Worm (Caenorhabditis elegans) whole organism, late embryonic: ENCODE results near the gene K08E5.6.

Experiments used
- C08G9.2 ChIP-seq: sonication (generic microtip); optimal IDR thresholded peaks from 2 replicates; lab custom pipeline; 2016; ENCODE audit warnings: mild to moderate bottlenecking, missing genetic modification characterization, moderate library complexity, missing compliant biosample characterization
- C38D4.7 ChIP-seq: fragments of 200-800 bp; sonication (Bioruptor generic); optimal IDR thresholded peaks from 2 replicates; lab custom pipeline; 2018; ENCODE audit warnings: mild to moderate bottlenecking, missing genetic modification characterization, moderate library complexity, missing compliant biosample characterization
- T23F11.4 ChIP-seq: fragments of 200-800 bp; sonication (Bioruptor generic); optimal IDR thresholded peaks from 2 replicates; lab custom pipeline; 2018; ENCODE audit warnings: mild to moderate bottlenecking, missing genetic modification characterization, missing compliant biosample characterization
- Y22D7AL.16 ChIP-seq: sonication (generic microtip); optimal IDR thresholded peaks from 2 replicates; lab custom pipeline; 2016; ENCODE audit warnings: missing genetic modification characterization, missing compliant biosample characterization
- ahr-1 ChIP-seq: sonication (generic microtip); optimal IDR thresholded peaks from 2 replicates; lab custom pipeline; 2016; ENCODE audit warnings: missing genetic modification characterization, missing compliant biosample characterization
- ama-1 ChIP-seq: fragments of 150-350 bp; optimal IDR thresholded peaks from 2 replicates; lab custom pipeline; 2014
- ceh-14 ChIP-seq: sonication (generic microtip); optimal IDR thresholded peaks from 2 replicates; lab custom pipeline; 2016; ENCODE audit warnings: missing genotype, missing genetic modification characterization, missing compliant biosample characterization
- ceh-18 ChIP-seq: sonication (generic microtip); optimal IDR thresholded peaks from 2 replicates; lab custom pipeline; 2016; ENCODE audit warnings: missing genetic modification characterization, missing compliant biosample characterization
- ceh-2 ChIP-seq: sonication (generic microtip); optimal IDR thresholded peaks from 2 replicates; lab custom pipeline; 2016; ENCODE audit warnings: missing genotype, missing genetic modification characterization, missing compliant biosample characterization
- ceh-30 ChIP-seq: fragments of 150-350 bp; optimal IDR thresholded peaks from 2 replicates; lab custom pipeline; 2014; ENCODE audit warnings: missing biosample characterization, missing genetic modification characterization
- ceh-31 ChIP-seq: sonication (generic microtip); optimal IDR thresholded peaks from 2 replicates; lab custom pipeline; 2016; ENCODE audit warnings: missing genetic modification characterization, missing compliant biosample characterization
- ceh-34 ChIP-seq: sonication (generic microtip); optimal IDR thresholded peaks from 2 replicates; lab custom pipeline; 2016; ENCODE audit warnings: mild to moderate bottlenecking, missing genetic modification characterization, missing compliant biosample characterization
- ceh-6 ChIP-seq: fragments of 200-800 bp; sonication (Bioruptor generic); optimal IDR thresholded peaks from 2 replicates; lab custom pipeline; 2018; ENCODE audit warnings: mild to moderate bottlenecking, missing genetic modification characterization, missing compliant biosample characterization
- ceh-9 ChIP-seq: sonication (generic microtip); optimal IDR thresholded peaks from 2 replicates; lab custom pipeline; 2016; ENCODE audit warnings: mild to moderate bottlenecking, missing genetic modification characterization, inconsistent platforms, missing compliant biosample characterization
- dmd-4 ChIP-seq: sonication (generic microtip); optimal IDR thresholded peaks from 2 replicates; lab custom pipeline; 2016; ENCODE audit warnings: borderline replicate concordance, missing genetic modification characterization, missing compliant biosample characterization
- elt-2 ChIP-seq: sonication (generic microtip); optimal IDR thresholded peaks from 2 replicates; lab custom pipeline; 2016; ENCODE audit warnings: missing genetic modification reagents, missing genetic modification characterization, missing compliant biosample characterization
- elt-4 ChIP-seq: sonication (generic microtip); optimal IDR thresholded peaks from 2 replicates; lab custom pipeline; 2016; ENCODE audit warnings: missing genetic modification characterization, missing compliant biosample characterization
- ets-4 ChIP-seq: sonication (generic microtip); optimal IDR thresholded peaks from 2 replicates; lab custom pipeline; 2016; ENCODE audit warnings: missing genetic modification characterization, missing compliant biosample characterization
- eyg-1 ChIP-seq: sonication (generic microtip); optimal IDR thresholded peaks from 2 replicates; lab custom pipeline; 2016; ENCODE audit warnings: missing genotype, missing genetic modification characterization, missing compliant biosample characterization
- fkh-10 ChIP-seq: fragments of 150-350 bp; optimal IDR thresholded peaks from 2 replicates; lab custom pipeline; 2014; ENCODE audit warnings: missing biosample characterization, missing genetic modification reagents, missing genetic modification characterization
- fkh-6 ChIP-seq: sonication (generic microtip); optimal IDR thresholded peaks from 2 replicates; lab custom pipeline; 2016; ENCODE audit warnings: missing genetic modification characterization, missing compliant biosample characterization
- gmeb-2 ChIP-seq: sonication (generic microtip); optimal IDR thresholded peaks from 2 replicates; lab custom pipeline; 2016; ENCODE audit warnings: missing genetic modification characterization, inconsistent platforms, missing compliant biosample characterization
- hlh-30 ChIP-seq: sonication (generic microtip); optimal IDR thresholded peaks from 2 replicates; lab custom pipeline; 2017; ENCODE audit warnings: antibody characterized with exemption, missing genetic modification characterization, missing compliant biosample characterization; ENCODE audit not compliant: insufficient read depth
- hlh-8 ChIP-seq: sonication (generic microtip); optimal IDR thresholded peaks from 2 replicates; lab custom pipeline; 2016; ENCODE audit warnings: missing genotype, missing genetic modification characterization, missing compliant biosample characterization
- mec-3 ChIP-seq: sonication (generic microtip); optimal IDR thresholded peaks from 2 replicates; lab custom pipeline; 2016; ENCODE audit warnings: borderline replicate concordance, missing genetic modification characterization, missing compliant biosample characterization
- nfya-1 ChIP-seq: sonication (generic microtip); optimal IDR thresholded peaks from 2 replicates; lab custom pipeline; 2017; ENCODE audit warnings: missing genetic modification characterization, mild to moderate bottlenecking, missing compliant biosample characterization, antibody characterized with exemption, moderate library complexity
- npax-4 ChIP-seq: sonication (generic microtip); optimal IDR thresholded peaks from 2 replicates; lab custom pipeline; 2016; ENCODE audit warnings: missing genetic modification characterization, missing compliant biosample characterization
- pag-3 ChIP-seq: sonication (generic microtip); optimal IDR thresholded peaks from 2 replicates; lab custom pipeline; 2016; ENCODE audit warnings: missing compliant biosample characterization, missing genetic modification characterization, borderline replicate concordance
- pha-2 ChIP-seq: sonication (generic microtip); optimal IDR thresholded peaks from 2 replicates; lab custom pipeline; 2017; ENCODE audit warnings: mild to moderate bottlenecking, missing genetic modification characterization, missing compliant biosample characterization
- pha-4 ChIP-seq: fragments of 150-350 bp; optimal IDR thresholded peaks from 2 replicates; lab custom pipeline; 2018; ENCODE audit warnings: missing biosample characterization, missing genetic modification reagents, missing genetic modification characterization
- pqm-1 ChIP-seq: sonication (generic microtip); optimal IDR thresholded peaks from 2 replicates; lab custom pipeline; 2016; ENCODE audit warnings: missing genetic modification characterization, missing compliant biosample characterization
- pros-1 ChIP-seq: fragments of 150-350 bp; optimal IDR thresholded peaks from 2 replicates; lab custom pipeline; 2014; ENCODE audit warnings: missing biosample characterization, missing genetic modification reagents, missing genetic modification characterization
- sdc-2 ChIP-seq: sonication (generic microtip); optimal IDR thresholded peaks from 2 replicates; lab custom pipeline; 2016; ENCODE audit warnings: missing genotype, missing genetic modification characterization, missing compliant biosample characterization
- sox-4 ChIP-seq: sonication (generic microtip); optimal IDR thresholded peaks from 2 replicates; lab custom pipeline; 2017; ENCODE audit warnings: mild to moderate bottlenecking, missing genetic modification characterization, inconsistent platforms, missing compliant biosample characterization
- tbx-7 ChIP-seq: sonication (generic microtip); optimal IDR thresholded peaks from 2 replicates; lab custom pipeline; 2016; ENCODE audit warnings: missing genotype, missing genetic modification characterization, missing compliant biosample characterization
- unc-3 ChIP-seq, 2 experiments: fragments of 200-800 bp in 1 of 2; sonication (Bioruptor generic) in 1 of 2; sonication (generic microtip) in 1 of 2; conservative IDR thresholded peaks in 1 of 2; optimal IDR thresholded peaks in 1 of 2; 2 replicates each; pipeline versions ENCODE4 v1.3.6 to Lab custom; 2016 to 2022; ENCODE audit warnings: missing compliant biosample characterization in 2 of 2, missing genetic modification characterization in 2 of 2, missing genetic modification reagents in 1 of 2
- unc-55 ChIP-seq: sonication (generic microtip); optimal IDR thresholded peaks from 2 replicates; lab custom pipeline; 2017; ENCODE audit warnings: missing biosample characterization, missing genetic modification reagents, missing genetic modification characterization
- unc-86 ChIP-seq: sonication (generic microtip); optimal IDR thresholded peaks from 2 replicates; lab custom pipeline; 2016; ENCODE audit warnings: missing genetic modification characterization, missing compliant biosample characterization
- zip-5 ChIP-seq: sonication (generic microtip); optimal IDR thresholded peaks from 2 replicates; lab custom pipeline; 2016; ENCODE audit warnings: missing genetic modification characterization, missing compliant biosample characterization

The K08E5.6 gene

ce11 chrIII:10178552-10178951 lies 37.7 kb downstream of the K08E5.6 start:
- TF ChIP-seq ceh-9, result no peak
- no peak for TF ChIP-seq dmd-4 (tag; lab: Kevin White, UChicago)
- TF ChIP-seq hlh-30 (tag; lab: Kevin White, UChicago), result no peak
- TF ChIP-seq pha-2 (tag; lab: Kevin White, UChicago), result no peak
- TF ChIP-seq fkh-6, result no peak
- no peak for TF ChIP-seq pha-4 (tag; lab: Kevin White, UChicago)
- no peak for TF ChIP-seq tbx-7 (tag; lab: Kevin White, UChicago)
- TF ChIP-seq pqm-1 (tag; lab: Kevin White, UChicago), result no peak
- TF ChIP-seq ceh-30 (tag; lab: Kevin White, UChicago), result no peak
- no peak for TF ChIP-seq hlh-8 (tag; lab: Kevin White, UChicago)
- TF ChIP-seq mec-3 (tag; lab: Kevin White, UChicago), result no peak
- TF ChIP-seq C08G9.2 (tag; lab: Kevin White, UChicago), result no peak
- TF ChIP-seq ceh-14, result no peak
- no peak for TF ChIP-seq sox-4 (tag; lab: Kevin White, UChicago)
- TF ChIP-seq elt-2 (tag; lab: Kevin White, UChicago), result no peak
- no peak for TF ChIP-seq ets-4
- TF ChIP-seq fkh-10, result no peak
- TF ChIP-seq nfya-1, result no peak
- TF ChIP-seq, all 69 proteins: peak for 0

ce11 chrIII:10179444-10179843 lies 38.6 kb downstream of the K08E5.6 start:
- TF ChIP-seq ama-1 (lab: Kevin White, UChicago), result no peak
- TF ChIP-seq zip-5 (tag; lab: Kevin White, UChicago), result no peak
- TF ChIP-seq npax-4 (tag; lab: Kevin White, UChicago), result no peak
- no peak for TF ChIP-seq sdc-2 (tag; lab: Kevin White, UChicago)
- TF ChIP-seq elt-4 (tag; lab: Kevin White, UChicago), result no peak
- no peak for TF ChIP-seq T23F11.4 (GFP tag; lab: Kevin White, UChicago)
- TF ChIP-seq ceh-6 (GFP tag; lab: Kevin White, UChicago), result no peak

- TF ChIP-seq gmeb-2 (tag; lab: Kevin White, UChicago) (no peak), ceh-2 (tag; lab: Kevin White, UChicago) (no peak), ceh-6 (GFP tag; lab: Kevin White, UChicago) (no peak), Y22D7AL.16 (tag; lab: Kevin White, UChicago) (no peak), ceh-14 (no peak), elt-2 (tag; lab: Kevin White, UChicago) (no peak), unc-3 (GFP tag; conservative IDR thresholded peaks at IDR 0.05; lab: Robert Waterston, UW) (no peak), unc-3 (tag; optimal IDR thresholded peaks at IDR 0.05; lab: Kevin White, UChicago) (no peak), npax-4 (tag; lab: Kevin White, UChicago) (no peak), unc-55 (GFP tag; lab: Kevin White, UChicago) (no peak), zip-5 (tag; lab: Kevin White, UChicago) (no peak), C38D4.7 (GFP tag; lab: Kevin White, UChicago) (no peak), mec-3 (tag; lab: Kevin White, UChicago) (no peak)
These were observed 41.0 kb downstream of the K08E5.6 start for ce11 chrIII:10181868-10182267.

- TF ChIP-seq C08G9.2 (tag; lab: Kevin White, UChicago), result no peak
- no peak for TF ChIP-seq ceh-9
- no peak for TF ChIP-seq pha-4 (tag; lab: Kevin White, UChicago)
- no peak for TF ChIP-seq ceh-14
- no peak for TF ChIP-seq pag-3
- no peak for TF ChIP-seq ceh-34 (tag; lab: Kevin White, UChicago)
- TF ChIP-seq unc-86 (tag; lab: Kevin White, UChicago), result no peak
- TF ChIP-seq ceh-31 (tag; lab: Kevin White, UChicago), result no peak
- TF ChIP-seq pros-1 (tag; lab: Kevin White, UChicago), result no peak
- no peak for TF ChIP-seq eyg-1 (tag; lab: Kevin White, UChicago)
- no peak for TF ChIP-seq tbx-7 (tag; lab: Kevin White, UChicago)
- TF ChIP-seq ahr-1, result no peak
- no peak for TF ChIP-seq zip-5 (tag; lab: Kevin White, UChicago)
- no peak for TF ChIP-seq sdc-2 (tag; lab: Kevin White, UChicago)
- no peak for TF ChIP-seq ceh-18 (tag; lab: Kevin White, UChicago)
These were observed 45.3 kb downstream of the K08E5.6 start, which contains the start of gene unc-47 for ce11 chrIII:10186160-10186559. Gene unc-47 (minus strand): TSS chrIII:10186260.
